Fruit fly (Drosophila melanogaster) whole organism, embryonic: Measurements from ENCODE around the gene lilli.

Experiments
- CG10209 ChIP-seq: fragments of 200-800 bp; sonication (Bioruptor generic); optimal IDR thresholded peaks from 3 replicates; lab custom pipeline; 2017; ENCODE audit warnings: missing biosample characterization, mild to moderate bottlenecking, missing genetic modification characterization, missing genetic modification reagents
- CG10654 ChIP-seq: fragments of 200-800 bp; sonication (Bioruptor generic); optimal IDR thresholded peaks from 2 replicates; lab custom pipeline; 2016; ENCODE audit warnings: missing biosample characterization, missing genetic modification characterization
- CG10959 ChIP-seq: fragments of 200-800 bp; sonication (Bioruptor generic); IDR thresholded peaks from 2 replicates; pipeline ENCODE4 v1.3.6; 2022; ENCODE audit warnings: missing biosample characterization, missing genetic modification characterization
- CG12236 ChIP-seq: fragments of 200-800 bp; sonication (Bioruptor generic); optimal IDR thresholded peaks from 2 replicates; lab custom pipeline; 2016; ENCODE audit warnings: missing biosample characterization, missing genetic modification characterization
- CG1233 ChIP-seq: fragments of 200-800 bp; sonication (Bioruptor generic); optimal IDR thresholded peaks from 4 replicates; lab custom pipeline; 2018; ENCODE audit warnings: missing biosample characterization, mild to moderate bottlenecking, missing genetic modification characterization
- CG12769 ChIP-seq: fragments of 200-800 bp; sonication (Bioruptor generic); optimal IDR thresholded peaks from 2 replicates; lab custom pipeline; 2019; ENCODE audit warnings: missing biosample characterization, mild to moderate bottlenecking, missing genetic modification characterization, moderate library complexity
- CG13296 ChIP-seq: fragments of 200-800 bp; sonication (Bioruptor generic); optimal IDR thresholded peaks from 3 replicates; lab custom pipeline; 2018; ENCODE audit warnings: missing biosample characterization, mild to moderate bottlenecking, missing genetic modification characterization
- CG13424 ChIP-seq: fragments of 200-800 bp; sonication (Bioruptor generic); optimal IDR thresholded peaks from 2 replicates; lab custom pipeline; 2019; ENCODE audit warnings: missing biosample characterization, mild to moderate bottlenecking, missing genetic modification characterization, moderate library complexity
- CG1529 ChIP-seq: fragments of 200-800 bp; sonication (Bioruptor generic); optimal IDR thresholded peaks from 3 replicates; lab custom pipeline; 2018; ENCODE audit warnings: missing biosample characterization, missing genetic modification characterization
- CG1603 ChIP-seq: fragments of 200-800 bp; sonication (Bioruptor generic); optimal IDR thresholded peaks from 2 replicates; lab custom pipeline; 2019; ENCODE audit warnings: missing biosample characterization, mild to moderate bottlenecking, missing genetic modification characterization, moderate library complexity
- CG17186 ChIP-seq: fragments of 200-800 bp; sonication (Bioruptor generic); optimal IDR thresholded peaks from 3 replicates; lab custom pipeline; 2017; ENCODE audit warnings: missing biosample characterization, missing genetic modification reagents, missing genetic modification characterization
- CG1832 ChIP-seq: fragments of 200-800 bp; sonication (Bioruptor generic); optimal IDR thresholded peaks from 2 replicates; lab custom pipeline; 2017; ENCODE audit warnings: missing biosample characterization, mild to moderate bottlenecking, missing genetic modification characterization, inconsistent platforms
- CG32532 ChIP-seq: fragments of 200-800 bp; sonication (Bioruptor generic); IDR thresholded peaks from 2 replicates; pipeline ENCODE4 v1.3.6; 2022; ENCODE audit warnings: missing biosample characterization, missing genetic modification characterization
- CG32767 ChIP-seq: fragments of 200-800 bp; sonication (Bioruptor generic); IDR thresholded peaks from 2 replicates; pipeline ENCODE4 v1.3.6; 2022; ENCODE audit warnings: missing biosample characterization, missing genetic modification characterization
- CG4282 ChIP-seq: fragments of 200-800 bp; sonication (Bioruptor generic); optimal IDR thresholded peaks from 2 replicates; lab custom pipeline; 2016; ENCODE audit warnings: missing biosample characterization, missing genetic modification characterization
- CG4360 ChIP-seq: fragments of 200-800 bp; sonication (Bioruptor generic); IDR thresholded peaks from 2 replicates; pipeline ENCODE4 v1.3.6; 2022; ENCODE audit warnings: missing biosample characterization, missing genetic modification characterization
- CG5245 ChIP-seq: fragments of 200-800 bp; sonication (Bioruptor generic); optimal IDR thresholded peaks from 3 replicates; lab custom pipeline; 2016; ENCODE audit warnings: missing biosample characterization, missing genetic modification characterization
- CG5953 ChIP-seq: fragments of 200-800 bp; sonication (Bioruptor generic); IDR thresholded peaks from 2 replicates; pipeline ENCODE4 v1.3.6; 2022; ENCODE audit warnings: missing biosample characterization, missing genetic modification characterization
- CG6254 ChIP-seq: fragments of 200-800 bp; sonication (Bioruptor generic); optimal IDR thresholded peaks from 3 replicates; lab custom pipeline; 2017; ENCODE audit warnings: mild to moderate bottlenecking, missing biosample characterization, missing genetic modification reagents, missing genetic modification characterization
- CG6683 ChIP-seq: fragments of 200-800 bp; sonication (Bioruptor generic); optimal IDR thresholded peaks from 2 replicates; lab custom pipeline; 2017; ENCODE audit warnings: missing biosample characterization, mild to moderate bottlenecking, missing genetic modification characterization, missing genetic modification reagents
- CG6689 ChIP-seq: fragments of 200-800 bp; sonication (Bioruptor generic); IDR thresholded peaks from 2 replicates; pipeline ENCODE4 v1.3.6; 2022; ENCODE audit warnings: missing biosample characterization, missing genetic modification characterization
- CG6791 ChIP-seq: fragments of 200-800 bp; sonication (Bioruptor generic); IDR thresholded peaks from 3 replicates; pipeline ENCODE4 v1.3.6; 2022; ENCODE audit warnings: missing biosample characterization, missing genetic modification characterization; ENCODE audit not compliant: partially characterized antibody
- CG7556 ChIP-seq: fragments of 200-800 bp; sonication (Bioruptor generic); optimal IDR thresholded peaks from 2 replicates; lab custom pipeline; 2017; ENCODE audit warnings: missing biosample characterization, mild to moderate bottlenecking, missing genetic modification characterization
- CG9437 ChIP-seq: fragments of 200-800 bp; sonication (Bioruptor generic); optimal IDR thresholded peaks from 2 replicates; lab custom pipeline; 2018; ENCODE audit warnings: missing biosample characterization, mild to moderate bottlenecking, missing genetic modification characterization
- Dip2 ChIP-seq: fragments of 200-800 bp; sonication (Bioruptor generic); IDR thresholded peaks from 2 replicates; pipeline ENCODE4 v1.3.6; 2022; ENCODE audit warnings: missing biosample characterization, missing genetic modification characterization
- Gsc ChIP-seq: fragments of 200-800 bp; sonication (Bioruptor generic); IDR thresholded peaks from 2 replicates; pipeline ENCODE4 v1.3.6; 2022; ENCODE audit warnings: missing biosample characterization, missing genetic modification characterization
- Hey ChIP-seq: fragments of 200-800 bp; sonication (Bioruptor generic); optimal IDR thresholded peaks from 3 replicates; lab custom pipeline; 2018; ENCODE audit warnings: missing biosample characterization, mild to moderate bottlenecking, missing genetic modification characterization
- Lim3 ChIP-seq: fragments of 200-800 bp; sonication (Bioruptor generic); IDR thresholded peaks from 2 replicates; pipeline ENCODE4 v1.3.6; 2022; ENCODE audit warnings: missing biosample characterization, missing genetic modification characterization
- NC2α ChIP-seq: fragments of 200-800 bp; sonication (Bioruptor generic); optimal IDR thresholded peaks from 2 replicates; lab custom pipeline; 2016; ENCODE audit warnings: missing biosample characterization, missing genetic modification characterization
- Sox102F ChIP-seq: fragments of 200-800 bp; sonication (Bioruptor generic); optimal IDR thresholded peaks from 2 replicates; lab custom pipeline; 2018; ENCODE audit warnings: missing biosample characterization, mild to moderate bottlenecking, missing genetic modification characterization, moderate library complexity
- bigmax ChIP-seq: fragments of 200-800 bp; sonication (Bioruptor generic); optimal IDR thresholded peaks from 2 replicates; lab custom pipeline; 2018; ENCODE audit warnings: missing biosample characterization, mild to moderate bottlenecking, missing genetic modification characterization
- cas ChIP-seq: fragments of 200-800 bp; sonication (Bioruptor generic); IDR thresholded peaks from 2 replicates; pipeline ENCODE4 v1.3.6; 2022; ENCODE audit warnings: missing biosample characterization, missing genetic modification characterization
- caup ChIP-seq: fragments of 200-800 bp; sonication (Bioruptor generic); optimal IDR thresholded peaks from 3 replicates; lab custom pipeline; 2017; ENCODE audit warnings: missing biosample characterization, mild to moderate bottlenecking, missing genetic modification characterization, moderate library complexity; ENCODE audit not compliant: severe bottlenecking
- ci ChIP-seq: fragments of 200-800 bp; sonication (Bioruptor generic); IDR thresholded peaks from 3 replicates; pipeline ENCODE4 v1.3.6; 2022; ENCODE audit warnings: missing biosample characterization, missing genetic modification characterization
- dmrt99B ChIP-seq: fragments of 200-800 bp; sonication (Bioruptor generic); optimal IDR thresholded peaks from 2 replicates; lab custom pipeline; 2018; ENCODE audit warnings: missing biosample characterization, mild to moderate bottlenecking, missing genetic modification characterization, moderate library complexity
- fd96Cb ChIP-seq: fragments of 200-800 bp; sonication (Bioruptor generic); optimal IDR thresholded peaks from 2 replicates; lab custom pipeline; 2018; ENCODE audit warnings: missing biosample characterization, mild to moderate bottlenecking, missing genetic modification characterization, moderate library complexity
- fru ChIP-seq: fragments of >200 bp; optimal IDR thresholded peaks from 2 replicates; lab custom pipeline; 2017
- gcm ChIP-seq: fragments of 200-800 bp; sonication (Bioruptor generic); optimal IDR thresholded peaks from 2 replicates; lab custom pipeline; 2019; ENCODE audit warnings: missing biosample characterization, mild to moderate bottlenecking, missing genetic modification characterization, moderate library complexity
- insv ChIP-seq, 2 experiments: fragments of 200-800 bp; sonication (Bioruptor generic); optimal IDR thresholded peaks; 3 replicates each; lab custom pipeline; 2016 to 2018; ENCODE audit warnings: missing biosample characterization in 2 of 2, missing genetic modification characterization in 2 of 2
- kni ChIP-seq: fragments of 200-800 bp; sonication (Bioruptor generic); optimal IDR thresholded peaks from 3 replicates; lab custom pipeline; 2017; ENCODE audit warnings: mild to moderate bottlenecking, missing biosample characterization, missing genetic modification reagents, missing genetic modification characterization
- lov ChIP-seq, 2 experiments: fragments of 200-800 bp in 1 of 2; fragments of >200 bp in 1 of 2; sonication (Bioruptor generic) in 1 of 2; IDR thresholded peaks in 1 of 2; optimal IDR thresholded peaks in 1 of 2; 2 replicates in 1 of 2; 3 replicates in 1 of 2; pipeline versions ENCODE4 v1.3.6 to Lab custom; 2017 to 2022; ENCODE audit warnings: missing biosample characterization in 1 of 2, missing genetic modification characterization in 1 of 2
- nom ChIP-seq: fragments of 200-800 bp; sonication (Bioruptor generic); optimal IDR thresholded peaks from 2 replicates; lab custom pipeline; 2017; ENCODE audit warnings: missing biosample characterization, missing genetic modification characterization, mild to moderate bottlenecking, moderate library complexity, missing genetic modification reagents
- org-1 ChIP-seq: fragments of 200-800 bp; sonication (Bioruptor generic); optimal IDR thresholded peaks from 2 replicates; lab custom pipeline; 2017; ENCODE audit warnings: missing biosample characterization, missing genetic modification characterization
- p53 ChIP-seq: fragments of 200-800 bp; sonication (Bioruptor generic); optimal IDR thresholded peaks from 2 replicates; lab custom pipeline; 2016; ENCODE audit warnings: missing biosample characterization, missing genetic modification characterization
- phol ChIP-seq: fragments of 200-800 bp; sonication (Bioruptor generic); optimal IDR thresholded peaks from 3 replicates; lab custom pipeline; 2018; ENCODE audit warnings: missing biosample characterization, mild to moderate bottlenecking, missing genetic modification characterization, moderate library complexity
- sd ChIP-seq: fragments of 200-800 bp; sonication (Bioruptor generic); optimal IDR thresholded peaks from 3 replicates; lab custom pipeline; 2018; ENCODE audit warnings: missing biosample characterization, mild to moderate bottlenecking, missing genetic modification characterization, moderate library complexity
- so ChIP-seq: fragments of 200-800 bp; sonication (Bioruptor generic); IDR thresholded peaks from 3 replicates; pipeline ENCODE4 v1.3.6; 2022; ENCODE audit warnings: missing biosample characterization, missing genetic modification characterization
- sug ChIP-seq: fragments of 200-800 bp; optimal IDR thresholded peaks from 2 replicates; lab custom pipeline; 2019; ENCODE audit warnings: missing biosample characterization, mild to moderate bottlenecking, missing genetic modification characterization, moderate library complexity
- ttk ChIP-seq: fragments of 200-800 bp; sonication (Bioruptor generic); IDR thresholded peaks from 2 replicates; pipeline ENCODE4 v2.1.2; 2022; ENCODE audit warnings: missing biosample characterization, missing genetic modification characterization
- vnd ChIP-seq: fragments of 200-800 bp; sonication (Bioruptor generic); IDR thresholded peaks from 3 replicates; pipeline ENCODE4 v1.3.6; 2022; ENCODE audit warnings: missing biosample characterization, missing genetic modification characterization; ENCODE audit not compliant: partially characterized antibody

Gene lilli

DNA sequence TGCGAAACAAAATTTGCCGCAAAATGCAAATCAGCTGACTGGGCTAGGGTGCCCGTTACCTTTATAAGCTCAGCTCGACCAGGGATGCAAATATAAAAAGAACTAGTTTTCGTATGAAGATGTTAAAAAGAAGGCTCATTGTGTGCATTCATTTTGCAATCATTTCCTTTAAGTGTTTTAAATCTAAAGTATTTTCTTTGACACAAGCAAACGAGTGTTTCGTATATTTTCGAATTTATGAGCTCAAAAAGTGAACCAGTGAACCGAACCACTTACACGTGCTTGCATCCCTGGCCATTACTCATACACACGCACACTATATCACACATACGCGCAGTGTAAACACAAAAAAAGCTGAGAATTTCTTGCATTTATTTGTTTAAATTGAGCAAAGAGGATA lies 7.5 kb upstream of the lilli start, which contains the start of the genes Prx6a and Sbat (continued):
- TF ChIP-seq Dip2 (GFP tag; lab: Robert Waterston, UW) (no peak), dmrt99B (peak; percentile 50), insv (GFP tag; optimal IDR thresholded peaks at IDR 0.05; lab: Kevin White, UChicago) (peak in 1 of 2 experiments; percentile 49), CG6689 (peak; percentile 69; the same call in 1 of the 2 replicates), CG6791 (GFP tag; lab: Robert Waterston, UW) (no peak), Gsc (GFP tag; lab: Robert Waterston, UW) (no peak), CG4282 (GFP tag; lab: Kevin White, UChicago) (peak; percentile 36), lov (optimal IDR thresholded peaks at IDR 0.05; lab: Kevin White, UChicago) (no peak), lov (GFP tag; IDR thresholded peaks at IDR 0.05; lab: Robert Waterston, UW) (no peak), ttk (GFP tag; lab: Robert Waterston, UW) (0 out of 2 replicates have a peak, but pooled peaks have one; percentile 8), sug (tag; lab: Kevin White, UChicago) (peak; percentile 89), CG10654 (GFP tag; lab: Kevin White, UChicago) (peak; percentile 68), sd (tag; lab: Kevin White, UChicago) (peak; percentile 46), nom (peak; percentile 32), Lim3 (GFP tag; lab: Robert Waterston, UW) (no peak), CG1603 (peak; percentile 68), CG6254 (no peak), p53 (GFP tag; lab: Kevin White, UChicago) (peak; percentile 52), CG7556 (GFP tag; lab: Kevin White, UChicago) (peak; percentile 33), phol (tag; lab: Kevin White, UChicago) (peak; percentile 84), CG1832 (GFP tag; lab: Kevin White, UChicago) (no peak), Sox102F (GFP tag; lab: Kevin White, UChicago) (peak; percentile 53), fd96Cb (peak; percentile 60), cas (0 out of 2 replicates have a peak, but pooled peaks have one; percentile 20), CG9437 (GFP tag; lab: Kevin White, UChicago) (no peak), ci (GFP tag; lab: Robert Waterston, UW) (peak; percentile 50; the same call in 1 of the 3 replicates), CG5245 (GFP tag; lab: Kevin White, UChicago) (peak; percentile 0), gcm (GFP tag; lab: Kevin White, UChicago) (peak; percentile 24), NC2α (GFP tag; lab: Kevin White, UChicago) (peak; percentile 45), vnd (GFP tag; lab: Robert Waterston, UW) (no peak), Hey (tag; lab: Kevin White, UChicago) (peak; percentile 2), so (GFP tag; lab: Robert Waterston, UW) (no peak), CG13296 (GFP tag; lab: Kevin White, UChicago) (peak; percentile 79), CG12236 (GFP tag; lab: Kevin White, UChicago) (peak; percentile 18), CG6683 (GFP tag; lab: Kevin White, UChicago) (peak; percentile 39), caup (GFP tag; lab: Kevin White, UChicago) (peak; percentile 56), org-1 (peak; percentile 48), CG1529 (GFP tag; lab: Kevin White, UChicago) (peak; percentile 11), bigmax (GFP tag; lab: Kevin White, UChicago) (no peak), CG12769 (peak; percentile 77), CG10959 (GFP tag; lab: Robert Waterston, UW) (no peak), CG4360 (no peak), CG32767 (GFP tag; lab: Robert Waterston, UW) (no peak; the same call in 1 of the 2 replicates), CG10209 (GFP tag; lab: Kevin White, UChicago) (peak; percentile 59), CG1233 (peak; percentile 72), CG5953 (no peak), CG17186 (GFP tag; lab: Kevin White, UChicago) (peak; percentile 23), CG13424 (tag; lab: Kevin White, UChicago) (peak; percentile 88), kni (peak; percentile 25), fru (lab: Kevin White, UChicago) (no peak), CG32532 (GFP tag; lab: Robert Waterston, UW) (peak; percentile 72)
